Fruit fly (Drosophila melanogaster) whole organism, embryonic: ENCODE results near the gene CG31321.

Experiments used
- CG10366 ChIP-seq: fragments of 200-800 bp; sonication (Bioruptor generic); IDR thresholded peaks from 2 replicates; pipeline ENCODE4 v1.3.6; 2022; ENCODE audit warnings: missing biosample characterization, missing genetic modification characterization
- CG12769 ChIP-seq: fragments of 200-800 bp; sonication (Bioruptor generic); optimal IDR thresholded peaks from 2 replicates; lab custom pipeline; 2019; ENCODE audit warnings: missing biosample characterization, mild to moderate bottlenecking, missing genetic modification characterization, moderate library complexity
- CG13123 ChIP-seq: fragments of 200-800 bp; sonication (Bioruptor generic); optimal IDR thresholded peaks from 2 replicates; lab custom pipeline; 2016; ENCODE audit warnings: missing biosample characterization, missing genetic modification characterization
- CG13624 ChIP-seq: fragments of 200-800 bp; sonication (Bioruptor generic); optimal IDR thresholded peaks from 2 replicates; lab custom pipeline; 2016; ENCODE audit warnings: missing biosample characterization, missing genetic modification characterization
- CG14860 ChIP-seq: fragments of 200-800 bp; sonication (Bioruptor generic); IDR thresholded peaks from 3 replicates; pipeline ENCODE4 v1.3.6; 2022; ENCODE audit warnings: missing biosample characterization, missing genetic modification characterization; ENCODE audit not compliant: partially characterized antibody
- CG18599 ChIP-seq: fragments of 200-800 bp; sonication (Bioruptor generic); optimal IDR thresholded peaks from 3 replicates; lab custom pipeline; 2017; ENCODE audit warnings: missing biosample characterization, missing genetic modification characterization, mild to moderate bottlenecking, moderate library complexity, missing genetic modification reagents
- CG2129 ChIP-seq: fragments of 200-800 bp; sonication (Bioruptor generic); IDR thresholded peaks from 2 replicates; pipeline ENCODE4 v1.3.6; 2022; ENCODE audit warnings: missing biosample characterization, missing genetic modification characterization; ENCODE audit not compliant: partially characterized antibody
- CG3407 ChIP-seq: fragments of 200-800 bp; sonication (Bioruptor generic); optimal IDR thresholded peaks from 2 replicates; lab custom pipeline; 2018; ENCODE audit warnings: missing biosample characterization, mild to moderate bottlenecking, missing genetic modification characterization
- CG4617 ChIP-seq: fragments of 200-800 bp; sonication (Bioruptor generic); optimal IDR thresholded peaks from 3 replicates; lab custom pipeline; 2016; ENCODE audit warnings: missing biosample characterization, missing genetic modification characterization, borderline replicate concordance
- CG4854 ChIP-seq: fragments of 200-800 bp; sonication (Bioruptor generic); optimal IDR thresholded peaks from 2 replicates; lab custom pipeline; 2016; ENCODE audit warnings: missing biosample characterization, missing genetic modification characterization, inconsistent platforms
- CG5245 ChIP-seq: fragments of 200-800 bp; sonication (Bioruptor generic); optimal IDR thresholded peaks from 3 replicates; lab custom pipeline; 2016; ENCODE audit warnings: missing biosample characterization, missing genetic modification characterization
- CG5953 ChIP-seq: fragments of 200-800 bp; sonication (Bioruptor generic); IDR thresholded peaks from 2 replicates; pipeline ENCODE4 v1.3.6; 2022; ENCODE audit warnings: missing biosample characterization, missing genetic modification characterization
- CG6254 ChIP-seq: fragments of 200-800 bp; sonication (Bioruptor generic); optimal IDR thresholded peaks from 3 replicates; lab custom pipeline; 2017; ENCODE audit warnings: mild to moderate bottlenecking, missing biosample characterization, missing genetic modification reagents, missing genetic modification characterization
- CG8478 ChIP-seq: fragments of >200 bp; optimal IDR thresholded peaks from 2 replicates; lab custom pipeline; 2018
- CG8765 ChIP-seq: fragments of 200-800 bp; sonication (Bioruptor generic); IDR thresholded peaks from 2 replicates; pipeline ENCODE4 v1.3.6; 2022; ENCODE audit warnings: missing biosample characterization, missing genetic modification characterization
- CrebB ChIP-seq: fragments of 200-800 bp; sonication (Bioruptor generic); optimal IDR thresholded peaks from 3 replicates; lab custom pipeline; 2018; ENCODE audit warnings: missing biosample characterization, mild to moderate bottlenecking, missing genetic modification characterization
- D19B ChIP-seq: fragments of 200-800 bp; sonication (Bioruptor generic); optimal IDR thresholded peaks from 2 replicates; lab custom pipeline; 2017; ENCODE audit warnings: missing biosample characterization, mild to moderate bottlenecking, missing genetic modification characterization
- Deaf1 ChIP-seq: fragments of 200-800 bp; optimal IDR thresholded peaks from 3 replicates; lab custom pipeline; 2019; ENCODE audit warnings: missing biosample characterization, mild to moderate bottlenecking, missing genetic modification characterization, moderate library complexity
- Dip2 ChIP-seq: fragments of 200-800 bp; sonication (Bioruptor generic); IDR thresholded peaks from 2 replicates; pipeline ENCODE4 v1.3.6; 2022; ENCODE audit warnings: missing biosample characterization, missing genetic modification characterization
- Dref ChIP-seq: fragments of 200-800 bp; sonication (Bioruptor generic); IDR thresholded peaks from 2 replicates; pipeline ENCODE4 v1.3.6; 2022; ENCODE audit warnings: missing biosample characterization, missing genetic modification characterization
- E2f2 ChIP-seq: fragments of 200-800 bp; sonication (Bioruptor generic); IDR thresholded peaks from 2 replicates; pipeline ENCODE4 v1.3.6; 2022; ENCODE audit warnings: missing biosample characterization, missing genetic modification characterization
- Fer2 ChIP-seq: fragments of 200-800 bp; sonication (Bioruptor generic); optimal IDR thresholded peaks from 2 replicates; lab custom pipeline; 2018; ENCODE audit warnings: missing biosample characterization, mild to moderate bottlenecking, missing genetic modification characterization, moderate library complexity
- Jarid2 ChIP-seq: fragments of 200-800 bp; sonication (Bioruptor generic); optimal IDR thresholded peaks from 3 replicates; lab custom pipeline; 2017; ENCODE audit warnings: mild to moderate bottlenecking, missing biosample characterization, missing genetic modification reagents, missing genetic modification characterization
- Nf-YA ChIP-seq: fragments of 200-800 bp; sonication (Bioruptor generic); IDR thresholded peaks from 2 replicates; pipeline ENCODE4 v1.3.6; 2022; ENCODE audit warnings: missing biosample characterization, missing genetic modification characterization
- Nf-YB ChIP-seq: fragments of 200-800 bp; sonication (Bioruptor generic); optimal IDR thresholded peaks from 3 replicates; lab custom pipeline; 2019; ENCODE audit warnings: missing biosample characterization, mild to moderate bottlenecking, missing genetic modification characterization, moderate library complexity
- Rx ChIP-seq: fragments of 200-800 bp; sonication (Bioruptor generic); IDR thresholded peaks from 2 replicates; pipeline ENCODE4 v1.3.6; 2022; ENCODE audit warnings: missing biosample characterization, missing genetic modification characterization
- Scr ChIP-seq: fragments of 200-800 bp; sonication (Bioruptor generic); IDR thresholded peaks from 2 replicates; pipeline ENCODE4 v1.3.6; 2022; ENCODE audit warnings: missing biosample characterization, missing genetic modification characterization; ENCODE audit not compliant: partially characterized antibody
- Trl ChIP-seq, 3 experiments: fragments of >200 bp in 2 of 3; fragments of 200-800 bp in 1 of 3; sonication (Bioruptor generic) in 1 of 3; optimal IDR thresholded peaks; 2 replicates in 1 of 3; 3 replicates in 2 of 3; lab custom pipeline; 2016 to 2017; ENCODE audit warnings: missing biosample characterization in 1 of 3, missing genetic modification characterization in 1 of 3
- ap ChIP-seq: fragments of 200-800 bp; sonication (Bioruptor generic); IDR thresholded peaks from 2 replicates; pipeline ENCODE4 v1.3.6; 2022; ENCODE audit warnings: missing biosample characterization, missing genetic modification characterization
- caup ChIP-seq: fragments of 200-800 bp; sonication (Bioruptor generic); optimal IDR thresholded peaks from 3 replicates; lab custom pipeline; 2017; ENCODE audit warnings: missing biosample characterization, mild to moderate bottlenecking, missing genetic modification characterization, moderate library complexity; ENCODE audit not compliant: severe bottlenecking
- ci ChIP-seq: fragments of 200-800 bp; sonication (Bioruptor generic); IDR thresholded peaks from 3 replicates; pipeline ENCODE4 v1.3.6; 2022; ENCODE audit warnings: missing biosample characterization, missing genetic modification characterization
- dati ChIP-seq: fragments of 200-800 bp; sonication (Bioruptor generic); IDR thresholded peaks from 2 replicates; pipeline ENCODE4 v1.3.6; 2022; ENCODE audit warnings: missing biosample characterization, missing genetic modification characterization
- dmrt99B ChIP-seq: fragments of 200-800 bp; sonication (Bioruptor generic); optimal IDR thresholded peaks from 2 replicates; lab custom pipeline; 2018; ENCODE audit warnings: missing biosample characterization, mild to moderate bottlenecking, missing genetic modification characterization, moderate library complexity
- exex ChIP-seq: fragments of 200-800 bp; sonication (Bioruptor generic); optimal IDR thresholded peaks from 4 replicates; lab custom pipeline; 2018; ENCODE audit warnings: missing biosample characterization, mild to moderate bottlenecking, missing genetic modification characterization, moderate library complexity
- gem ChIP-seq: fragments of 200-800 bp; sonication (Bioruptor generic); optimal IDR thresholded peaks from 2 replicates; lab custom pipeline; 2019; ENCODE audit warnings: missing biosample characterization, mild to moderate bottlenecking, missing genetic modification characterization, moderate library complexity
- ind ChIP-seq: fragments of 200-800 bp; sonication (Bioruptor generic); optimal IDR thresholded peaks from 3 replicates; lab custom pipeline; 2016; ENCODE audit warnings: missing biosample characterization, missing genetic modification characterization
- inv ChIP-seq: fragments of 200-800 bp; sonication (Bioruptor generic); IDR thresholded peaks from 2 replicates; pipeline ENCODE4 v1.3.6; 2022; ENCODE audit warnings: missing biosample characterization, missing genetic modification characterization; ENCODE audit not compliant: partially characterized antibody
- klu ChIP-seq: fragments of 200-800 bp; sonication (Bioruptor generic); IDR thresholded peaks from 2 replicates; pipeline ENCODE4 v1.3.6; 2022; ENCODE audit warnings: missing biosample characterization, missing genetic modification characterization
- lab ChIP-seq: fragments of 200-800 bp; sonication (Bioruptor generic); optimal IDR thresholded peaks from 3 replicates; lab custom pipeline; 2017; ENCODE audit warnings: missing biosample characterization, missing genetic modification characterization, mild to moderate bottlenecking, moderate library complexity, missing genetic modification reagents
- mld ChIP-seq: fragments of 200-800 bp; sonication (Bioruptor generic); IDR thresholded peaks from 3 replicates; pipeline ENCODE4 v1.3.6; 2022; ENCODE audit warnings: missing biosample characterization, missing genetic modification characterization; ENCODE audit not compliant: partially characterized antibody
- nerfin-1 ChIP-seq: fragments of 200-800 bp; sonication (Bioruptor generic); optimal IDR thresholded peaks from 3 replicates; lab custom pipeline; 2019; ENCODE audit warnings: missing biosample characterization, mild to moderate bottlenecking, missing genetic modification characterization, moderate library complexity
- nom ChIP-seq: fragments of 200-800 bp; sonication (Bioruptor generic); optimal IDR thresholded peaks from 2 replicates; lab custom pipeline; 2017; ENCODE audit warnings: missing biosample characterization, missing genetic modification characterization, mild to moderate bottlenecking, moderate library complexity, missing genetic modification reagents
- pros ChIP-seq: fragments of 200-800 bp; sonication (Bioruptor generic); optimal IDR thresholded peaks from 3 replicates; lab custom pipeline; 2019; ENCODE audit warnings: missing biosample characterization, mild to moderate bottlenecking, missing genetic modification characterization, moderate library complexity
- ranshi ChIP-seq: fragments of 200-800 bp; sonication (Bioruptor generic); IDR thresholded peaks from 2 replicates; pipeline ENCODE4 v1.3.6; 2022; ENCODE audit warnings: missing biosample characterization, missing genetic modification characterization
- slp2 ChIP-seq: fragments of 200-800 bp; sonication (Bioruptor generic); optimal IDR thresholded peaks from 2 replicates; lab custom pipeline; 2016; ENCODE audit warnings: missing biosample characterization, missing genetic modification characterization
- sug ChIP-seq: fragments of 200-800 bp; optimal IDR thresholded peaks from 2 replicates; lab custom pipeline; 2019; ENCODE audit warnings: missing biosample characterization, mild to moderate bottlenecking, missing genetic modification characterization, moderate library complexity
- tio ChIP-seq: fragments of 200-800 bp; sonication (Bioruptor generic); optimal IDR thresholded peaks from 2 replicates; lab custom pipeline; 2017; ENCODE audit warnings: missing biosample characterization, missing genetic modification characterization, inconsistent platforms
- tup ChIP-seq: fragments of 200-800 bp; sonication (Bioruptor generic); optimal IDR thresholded peaks from 2 replicates; lab custom pipeline; 2016; ENCODE audit warnings: missing biosample characterization, mild to moderate bottlenecking, missing genetic modification characterization, moderate library complexity
- wdn ChIP-seq: fragments of 200-800 bp; sonication (Bioruptor generic); IDR thresholded peaks from 2 replicates; pipeline ENCODE4 v1.3.6; 2022; ENCODE audit warnings: missing biosample characterization, missing genetic modification characterization
- zen ChIP-seq: fragments of 200-800 bp; sonication (Bioruptor generic); optimal IDR thresholded peaks from 3 replicates; lab custom pipeline; 2018; ENCODE audit warnings: missing biosample characterization, mild to moderate bottlenecking, missing genetic modification characterization, moderate library complexity

CG31321 gene

DNA sequence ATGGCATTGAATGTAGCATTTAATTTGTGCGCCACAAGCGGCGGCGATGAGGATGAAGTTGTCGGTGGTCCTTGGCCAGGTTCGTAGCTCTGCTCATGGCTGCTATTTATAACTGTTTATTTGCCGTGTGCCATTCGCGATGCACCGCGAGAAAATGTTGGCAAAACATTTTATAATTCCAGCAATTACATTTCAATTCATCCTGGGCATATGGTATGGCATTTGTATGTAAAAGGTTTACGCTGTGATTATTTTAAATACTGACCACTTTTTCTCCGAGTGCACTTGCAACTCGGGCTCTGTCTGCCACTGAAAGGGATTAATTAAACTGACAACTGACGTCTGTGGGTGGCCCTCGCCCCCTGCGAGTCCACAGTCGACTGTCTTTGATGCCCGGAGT is 46.5 kb downstream of the CG31321 start (continued):
- no peak for TF ChIP-seq Rx (GFP tag; lab: Robert Waterston, UW)
- TF ChIP-seq CG8765 (GFP tag; lab: Robert Waterston, UW), result no peak
- no peak for TF ChIP-seq CG14860
- no peak for TF ChIP-seq exex
- TF ChIP-seq wdn, result no peak
- no peak for TF ChIP-seq CG13624 (GFP tag; lab: Kevin White, UChicago)
- TF ChIP-seq E2f2, result peak; percentile 18; the same call in 1 of the 2 replicates
- TF ChIP-seq CG18599 (GFP tag; lab: Kevin White, UChicago), result peak; percentile 65
- TF ChIP-seq CG5245 (GFP tag; lab: Kevin White, UChicago), result no peak
- no peak for TF ChIP-seq slp2 (GFP tag; lab: Kevin White, UChicago)
- peak; percentile 11 for TF ChIP-seq caup
- no peak for TF ChIP-seq Scr (GFP tag; lab: Robert Waterston, UW)
- TF ChIP-seq tup (GFP tag; lab: Kevin White, UChicago), result no peak
- TF ChIP-seq Trl (optimal IDR thresholded peaks at IDR 0.05; lab: Kevin White, UChicago), result no peak
- no peak for TF ChIP-seq Trl (GFP tag; optimal IDR thresholded peaks at IDR 0.05; lab: Kevin White, UChicago)
- no peak for TF ChIP-seq CG4617 (GFP tag; lab: Kevin White, UChicago)
- no peak for TF ChIP-seq pros (GFP tag; lab: Kevin White, UChicago)
- no peak for TF ChIP-seq klu
- TF ChIP-seq CG13123 (GFP tag; lab: Kevin White, UChicago), result no peak
- TF ChIP-seq gem, result peak; percentile 48
- TF ChIP-seq nom (GFP tag; lab: Kevin White, UChicago), result peak; percentile 2
- TF ChIP-seq ind (GFP tag; lab: Kevin White, UChicago), result peak; percentile 39
- TF ChIP-seq lab, result peak; percentile 64
- no peak for TF ChIP-seq CG8478 (lab: Kevin White, UChicago)
- peak; percentile 44; the same call in 1 of the 2 replicates for TF ChIP-seq CG10366 (GFP tag; lab: Robert Waterston, UW)
- TF ChIP-seq CG6254, result no peak
- peak; percentile 62 for TF ChIP-seq CG12769 (tag; lab: Kevin White, UChicago)
- no peak for TF ChIP-seq CG3407 (GFP tag; lab: Kevin White, UChicago)
- peak; percentile 64; the same call in 1 of the 3 replicates for TF ChIP-seq ci (GFP tag; lab: Robert Waterston, UW)
- no peak for TF ChIP-seq CG4854 (GFP tag; lab: Kevin White, UChicago)
- TF ChIP-seq Deaf1 (tag; lab: Kevin White, UChicago), result no peak
- no peak for TF ChIP-seq D19B (GFP tag; lab: Kevin White, UChicago)
- TF ChIP-seq Dip2 (GFP tag; lab: Robert Waterston, UW), result no peak
- TF ChIP-seq inv (GFP tag; lab: Robert Waterston, UW), result no peak
- no peak for TF ChIP-seq ranshi (GFP tag; lab: Robert Waterston, UW)
- no peak for TF ChIP-seq CG2129 (GFP tag; lab: Robert Waterston, UW)
- TF ChIP-seq dati (GFP tag; lab: Robert Waterston, UW), result no peak
- peak; percentile 26 for TF ChIP-seq zen
- no peak for TF ChIP-seq Nf-YA (GFP tag; lab: Robert Waterston, UW)
- TF ChIP-seq dmrt99B (tag; lab: Kevin White, UChicago), result peak; percentile 44
- TF ChIP-seq Nf-YB (GFP tag; lab: Kevin White, UChicago), result no peak
- TF ChIP-seq Jarid2 (GFP tag; lab: Kevin White, UChicago), result no peak
- no peak for TF ChIP-seq mld (GFP tag; lab: Robert Waterston, UW)
- TF ChIP-seq ap (GFP tag; lab: Robert Waterston, UW), result no peak
- no peak for TF ChIP-seq CrebB (tag; lab: Kevin White, UChicago)
- TF ChIP-seq nerfin-1 (tag; lab: Kevin White, UChicago), result no peak
- no peak for TF ChIP-seq CG5953 (GFP tag; lab: Robert Waterston, UW)
- TF ChIP-seq sug, result no peak
- no peak for TF ChIP-seq Fer2 (tag; lab: Kevin White, UChicago)
- no peak for TF ChIP-seq tio (GFP tag; lab: Kevin White, UChicago)
- TF ChIP-seq Dref (GFP tag; lab: Robert Waterston, UW), result no peak
